Worm (Caenorhabditis elegans) whole organism, L3 larva: ENCODE results near the gene F55C12.2.

Source experiments
- aly-2 ChIP-seq: fragments of 150-350 bp; optimal IDR thresholded peaks from 2 replicates; lab custom pipeline; 2014; ENCODE audit warnings: missing biosample characterization, missing genetic modification characterization
- ceh-16 ChIP-seq: sonication (generic microtip); optimal IDR thresholded peaks from 2 replicates; lab custom pipeline; 2017; ENCODE audit warnings: missing biosample characterization, missing genetic modification characterization
- egl-27 ChIP-seq: sonication (generic microtip); optimal IDR thresholded peaks from 4 replicates; lab custom pipeline; 2017; ENCODE audit warnings: missing biosample characterization, missing genetic modification reagents, missing genetic modification characterization
- nhr-11 ChIP-seq: fragments of 150-350 bp; optimal IDR thresholded peaks from 2 replicates; lab custom pipeline; 2014; ENCODE audit warnings: missing biosample characterization, missing genetic modification characterization
- pqm-1 ChIP-seq: fragments of 150-350 bp; optimal IDR thresholded peaks from 2 replicates; lab custom pipeline; 2017; ENCODE audit warnings: missing biosample characterization, missing genetic modification characterization, inconsistent platforms
- skn-1 ChIP-seq: fragments of 150-350 bp; optimal IDR thresholded peaks from 2 replicates; lab custom pipeline; 2014; ENCODE audit warnings: missing biosample characterization, missing genetic modification characterization
- snpc-4 ChIP-seq: fragments of 150-350 bp; optimal IDR thresholded peaks from 2 replicates; lab custom pipeline; 2014; ENCODE audit warnings: missing biosample characterization, missing genetic modification characterization
- zag-1 ChIP-seq: fragments of 150-350 bp; optimal IDR thresholded peaks from 2 replicates; lab custom pipeline; 2014; ENCODE audit warnings: missing biosample characterization, missing genetic modification characterization

ce11 chrII:5833136-5833535 lies 43.5 kb upstream of the F55C12.2 start, which contains the start of gene gtap-1:
- TF ChIP-seq aly-2 (tag; lab: Kevin White, UChicago) (no peak), pqm-1 (tag; lab: Kevin White, UChicago) (no peak), zag-1 (tag; lab: Kevin White, UChicago) (no peak), nhr-11 (no peak), ceh-16 (no peak), snpc-4 (tag; lab: Kevin White, UChicago) (no peak), egl-27 (tag; lab: Kevin White, UChicago) (no peak), skn-1 (tag; lab: Kevin White, UChicago) (no peak)
